Fruit fly (Drosophila melanogaster) whole organism, embryonic: ENCODE results near the gene Sec23.
A peak's percentile ranks its signal among the peaks of the same experiment; 100 is the strongest.

Experiments
- ATbp ChIP-seq: fragments of 200-800 bp; sonication (Bioruptor generic); optimal IDR thresholded peaks from 2 replicates; lab custom pipeline; 2017; ENCODE audit warnings: missing biosample characterization, mild to moderate bottlenecking, missing genetic modification characterization, missing genetic modification reagents
- Ada2b ChIP-seq: fragments of 200-800 bp; sonication (Bioruptor generic); IDR thresholded peaks from 2 replicates; pipeline ENCODE4 v1.3.6; 2022; ENCODE audit warnings: missing biosample characterization, missing genetic modification characterization
- Atf3 ChIP-seq: fragments of 200-800 bp; sonication (Bioruptor generic); optimal IDR thresholded peaks from 3 replicates; lab custom pipeline; 2016; ENCODE audit warnings: missing biosample characterization, missing genetic modification characterization
- CG10543 ChIP-seq: fragments of 200-800 bp; sonication (Bioruptor generic); optimal IDR thresholded peaks from 3 replicates; lab custom pipeline; 2017; ENCODE audit warnings: missing biosample characterization, mild to moderate bottlenecking, missing genetic modification characterization, moderate library complexity
- CG11085 ChIP-seq: fragments of 200-800 bp; sonication (Bioruptor generic); IDR thresholded peaks from 2 replicates; pipeline ENCODE4 v1.3.6; 2022; ENCODE audit warnings: missing biosample characterization, missing genetic modification characterization
- CG11504 ChIP-seq: fragments of 200-800 bp; sonication (Bioruptor generic); optimal IDR thresholded peaks from 3 replicates; lab custom pipeline; 2019; ENCODE audit warnings: missing biosample characterization, mild to moderate bottlenecking, missing genetic modification characterization, moderate library complexity
- CG12236 ChIP-seq: fragments of 200-800 bp; sonication (Bioruptor generic); optimal IDR thresholded peaks from 2 replicates; lab custom pipeline; 2016; ENCODE audit warnings: missing biosample characterization, missing genetic modification characterization
- CG13287 ChIP-seq: fragments of 200-800 bp; sonication (Bioruptor generic); IDR thresholded peaks from 2 replicates; pipeline ENCODE4 v1.3.6; 2022; ENCODE audit warnings: missing biosample characterization, missing genetic modification characterization; ENCODE audit not compliant: partially characterized antibody
- CG14014 ChIP-seq: fragments of 200-800 bp; sonication (Bioruptor generic); IDR thresholded peaks from 2 replicates; pipeline ENCODE4 v1.3.6; 2022; ENCODE audit warnings: missing biosample characterization, missing genetic modification characterization
- CG14860 ChIP-seq: fragments of 200-800 bp; sonication (Bioruptor generic); IDR thresholded peaks from 3 replicates; pipeline ENCODE4 v1.3.6; 2022; ENCODE audit warnings: missing biosample characterization, missing genetic modification characterization; ENCODE audit not compliant: partially characterized antibody
- CG1603 ChIP-seq: fragments of 200-800 bp; sonication (Bioruptor generic); optimal IDR thresholded peaks from 2 replicates; lab custom pipeline; 2019; ENCODE audit warnings: missing biosample characterization, mild to moderate bottlenecking, missing genetic modification characterization, moderate library complexity
- CG16815 ChIP-seq: fragments of 200-800 bp; sonication (Bioruptor generic); optimal IDR thresholded peaks from 3 replicates; lab custom pipeline; 2017; ENCODE audit warnings: missing biosample characterization, mild to moderate bottlenecking, missing genetic modification characterization
- CG17385 ChIP-seq: fragments of 200-800 bp; sonication (Bioruptor generic); optimal IDR thresholded peaks from 3 replicates; lab custom pipeline; 2018; ENCODE audit warnings: missing biosample characterization, mild to moderate bottlenecking, missing genetic modification characterization
- CG2875 ChIP-seq: fragments of 200-800 bp; sonication (Bioruptor generic); optimal IDR thresholded peaks from 2 replicates; lab custom pipeline; 2017; ENCODE audit warnings: missing biosample characterization, mild to moderate bottlenecking, missing genetic modification characterization, missing genetic modification reagents
- CG3281 ChIP-seq: fragments of 200-800 bp; sonication (Bioruptor generic); optimal IDR thresholded peaks from 3 replicates; lab custom pipeline; 2017; ENCODE audit warnings: missing biosample characterization, mild to moderate bottlenecking, missing genetic modification characterization
- CG33213 ChIP-seq: fragments of 200-800 bp; sonication (Bioruptor generic); optimal IDR thresholded peaks from 3 replicates; lab custom pipeline; 2016; ENCODE audit warnings: missing biosample characterization, missing genetic modification characterization
- CG33557 ChIP-seq: fragments of 200-800 bp; sonication (Bioruptor generic); optimal IDR thresholded peaks from 2 replicates; lab custom pipeline; 2019; ENCODE audit warnings: missing biosample characterization, mild to moderate bottlenecking, missing genetic modification characterization, moderate library complexity
- CG3726 ChIP-seq: fragments of 200-800 bp; sonication (Bioruptor generic); IDR thresholded peaks from 3 replicates; pipeline ENCODE4, ENCODE4 v1.3.6; 2022; ENCODE audit warnings: missing biosample characterization, missing genetic modification characterization
- CG3847 ChIP-seq: fragments of 200-800 bp; sonication (Bioruptor generic); IDR thresholded peaks from 2 replicates; pipeline ENCODE4 v1.3.6; 2022; ENCODE audit warnings: missing biosample characterization, missing genetic modification characterization
- CG42726 ChIP-seq: fragments of 200-800 bp; sonication (Bioruptor generic); IDR thresholded peaks from 2 replicates; pipeline ENCODE4 v1.3.6; 2022; ENCODE audit warnings: missing biosample characterization, missing genetic modification characterization; ENCODE audit not compliant: partially characterized antibody
- CG4424 ChIP-seq: fragments of 200-800 bp; sonication (Bioruptor generic); optimal IDR thresholded peaks from 3 replicates; lab custom pipeline; 2016; ENCODE audit warnings: missing biosample characterization, missing genetic modification characterization
- CG7839 ChIP-seq: fragments of 200-800 bp; sonication (Bioruptor generic); optimal IDR thresholded peaks from 3 replicates; lab custom pipeline; 2018; ENCODE audit warnings: missing biosample characterization, mild to moderate bottlenecking, missing genetic modification characterization, moderate library complexity
- CG8388 ChIP-seq: fragments of 200-800 bp; sonication (Bioruptor generic); optimal IDR thresholded peaks from 2 replicates; lab custom pipeline; 2019; ENCODE audit warnings: missing biosample characterization, mild to moderate bottlenecking, missing genetic modification characterization, moderate library complexity
- CG8765 ChIP-seq: fragments of 200-800 bp; sonication (Bioruptor generic); IDR thresholded peaks from 2 replicates; pipeline ENCODE4 v1.3.6; 2022; ENCODE audit warnings: missing biosample characterization, missing genetic modification characterization
- CTCF ChIP-seq: fragments of 200-800 bp; sonication (Bioruptor generic); optimal IDR thresholded peaks from 2 replicates; lab custom pipeline; 2017; ENCODE audit warnings: missing biosample characterization, mild to moderate bottlenecking, missing genetic modification characterization, moderate library complexity
- CoRest ChIP-seq: fragments of 200-800 bp; sonication (Bioruptor generic); optimal IDR thresholded peaks from 3 replicates; lab custom pipeline; 2018; ENCODE audit warnings: missing biosample characterization, mild to moderate bottlenecking, missing genetic modification characterization, moderate library complexity
- Dip2 ChIP-seq: fragments of 200-800 bp; sonication (Bioruptor generic); IDR thresholded peaks from 2 replicates; pipeline ENCODE4 v1.3.6; 2022; ENCODE audit warnings: missing biosample characterization, missing genetic modification characterization
- Doc3 ChIP-seq: fragments of 200-800 bp; sonication (Bioruptor generic); IDR thresholded peaks from 3 replicates; pipeline ENCODE4 v1.3.6; 2022; ENCODE audit warnings: missing biosample characterization, missing genetic modification characterization; ENCODE audit not compliant: partially characterized antibody
- Dp ChIP-seq: fragments of 200-800 bp; sonication (Bioruptor generic); optimal IDR thresholded peaks from 2 replicates; lab custom pipeline; 2018; ENCODE audit warnings: missing biosample characterization, mild to moderate bottlenecking, missing genetic modification characterization, moderate library complexity
- Fer1 ChIP-seq: fragments of 200-800 bp; sonication (Bioruptor generic); optimal IDR thresholded peaks from 2 replicates; lab custom pipeline; 2017; ENCODE audit warnings: missing biosample characterization, mild to moderate bottlenecking, missing genetic modification characterization
- Fer2 ChIP-seq: fragments of 200-800 bp; sonication (Bioruptor generic); optimal IDR thresholded peaks from 2 replicates; lab custom pipeline; 2018; ENCODE audit warnings: missing biosample characterization, mild to moderate bottlenecking, missing genetic modification characterization, moderate library complexity
- NFAT ChIP-seq: fragments of 200-800 bp; sonication (Bioruptor generic); IDR thresholded peaks from 2 replicates; pipeline ENCODE4 v1.3.6; 2022; ENCODE audit warnings: missing biosample characterization, missing genetic modification characterization
- Nf-YB ChIP-seq: fragments of 200-800 bp; sonication (Bioruptor generic); optimal IDR thresholded peaks from 3 replicates; lab custom pipeline; 2019; ENCODE audit warnings: missing biosample characterization, mild to moderate bottlenecking, missing genetic modification characterization, moderate library complexity
- Rx ChIP-seq: fragments of 200-800 bp; sonication (Bioruptor generic); IDR thresholded peaks from 2 replicates; pipeline ENCODE4 v1.3.6; 2022; ENCODE audit warnings: missing biosample characterization, missing genetic modification characterization
- Side ChIP-seq: fragments of 200-800 bp; sonication (Bioruptor generic); optimal IDR thresholded peaks from 2 replicates; lab custom pipeline; 2016; ENCODE audit warnings: missing biosample characterization, missing genetic modification characterization
- Six4 ChIP-seq: fragments of 200-800 bp; sonication (Bioruptor generic); optimal IDR thresholded peaks from 2 replicates; lab custom pipeline; 2016; ENCODE audit warnings: missing biosample characterization, missing genetic modification characterization
- al ChIP-seq: fragments of 200-800 bp; sonication (Bioruptor generic); IDR thresholded peaks from 2 replicates; pipeline ENCODE4 v1.3.6; 2022; ENCODE audit warnings: missing biosample characterization, missing genetic modification characterization
- ato ChIP-seq: fragments of 200-800 bp; sonication (Bioruptor generic); IDR thresholded peaks from 2 replicates; pipeline ENCODE4 v1.3.6; 2022; ENCODE audit warnings: missing biosample characterization, missing genetic modification characterization; ENCODE audit not compliant: partially characterized antibody
- bigmax ChIP-seq: fragments of 200-800 bp; sonication (Bioruptor generic); optimal IDR thresholded peaks from 2 replicates; lab custom pipeline; 2018; ENCODE audit warnings: missing biosample characterization, mild to moderate bottlenecking, missing genetic modification characterization
- bowl ChIP-seq: fragments of 200-800 bp; sonication (Bioruptor generic); IDR thresholded peaks from 2 replicates; pipeline ENCODE4 v1.3.6; 2022; ENCODE audit warnings: missing biosample characterization, missing genetic modification characterization
- corto ChIP-seq: fragments of 200-800 bp; sonication (Bioruptor generic); optimal IDR thresholded peaks from 2 replicates; lab custom pipeline; 2016; ENCODE audit warnings: missing biosample characterization, mild to moderate bottlenecking, missing genetic modification characterization, moderate library complexity
- dmrt11E ChIP-seq: fragments of 200-800 bp; sonication (Bioruptor generic); optimal IDR thresholded peaks from 3 replicates; lab custom pipeline; 2018; ENCODE audit warnings: missing biosample characterization, mild to moderate bottlenecking, missing genetic modification characterization, moderate library complexity
- fd3F ChIP-seq: fragments of 200-800 bp; sonication (Bioruptor generic); optimal IDR thresholded peaks from 2 replicates; lab custom pipeline; 2018; ENCODE audit warnings: missing biosample characterization, mild to moderate bottlenecking, missing genetic modification characterization, moderate library complexity
- odd ChIP-seq: fragments of 200-800 bp; sonication (Bioruptor generic); optimal IDR thresholded peaks from 2 replicates; lab custom pipeline; 2017; ENCODE audit warnings: missing biosample characterization, mild to moderate bottlenecking, missing genetic modification characterization
- onecut ChIP-seq: fragments of 200-800 bp; sonication (Bioruptor generic); IDR thresholded peaks from 2 replicates; pipeline ENCODE4 v1.3.6; 2022; ENCODE audit warnings: missing biosample characterization, missing genetic modification characterization
- org-1 ChIP-seq: fragments of 200-800 bp; sonication (Bioruptor generic); optimal IDR thresholded peaks from 2 replicates; lab custom pipeline; 2017; ENCODE audit warnings: missing biosample characterization, missing genetic modification characterization
- ranshi ChIP-seq: fragments of 200-800 bp; sonication (Bioruptor generic); IDR thresholded peaks from 2 replicates; pipeline ENCODE4 v1.3.6; 2022; ENCODE audit warnings: missing biosample characterization, missing genetic modification characterization
- rib ChIP-seq: fragments of 200-800 bp; sonication (Bioruptor generic); IDR thresholded peaks from 2 replicates; pipeline ENCODE4 v1.3.6; 2022; ENCODE audit warnings: missing biosample characterization, missing genetic modification characterization
- sim ChIP-seq: fragments of 200-800 bp; sonication (Bioruptor generic); IDR thresholded peaks from 2 replicates; pipeline ENCODE4 v1.3.6; 2022; ENCODE audit warnings: missing biosample characterization, missing genetic modification characterization
- sna ChIP-seq: fragments of 200-800 bp; sonication (Bioruptor generic); IDR thresholded peaks from 2 replicates; pipeline ENCODE4 v1.3.6; 2022; ENCODE audit warnings: missing biosample characterization, missing genetic modification characterization; ENCODE audit not compliant: partially characterized antibody
- tgo ChIP-seq: fragments of 200-800 bp; sonication (Bioruptor generic); IDR thresholded peaks from 3 replicates; pipeline ENCODE4 v1.3.6; 2022; ENCODE audit warnings: missing biosample characterization, missing genetic modification characterization
- zen ChIP-seq: fragments of 200-800 bp; sonication (Bioruptor generic); optimal IDR thresholded peaks from 3 replicates; lab custom pipeline; 2018; ENCODE audit warnings: missing biosample characterization, mild to moderate bottlenecking, missing genetic modification characterization, moderate library complexity

The Sec23 gene

dm6 chr3R:5653887-5654286 lies 5.0 kb downstream of the Sec23 start (continued):
- TF ChIP-seq Dip2 (GFP tag; lab: Robert Waterston, UW), result no peak
- TF ChIP-seq CG3281, result no peak
- no peak for TF ChIP-seq CG33213 (GFP tag; lab: Kevin White, UChicago)
- no peak for TF ChIP-seq sim (GFP tag; lab: Robert Waterston, UW)
- no peak for TF ChIP-seq CG3847 (GFP tag; lab: Robert Waterston, UW)
- no peak for TF ChIP-seq CG14014 (GFP tag; lab: Robert Waterston, UW)
- TF ChIP-seq ato (GFP tag; lab: Robert Waterston, UW), result 0 out of 2 replicates have a peak, but pooled peaks have one; percentile 14
- no peak for TF ChIP-seq CG4424 (GFP tag; lab: Kevin White, UChicago)
- TF ChIP-seq fd3F (GFP tag; lab: Kevin White, UChicago), result no peak
- TF ChIP-seq Atf3 (GFP tag; lab: Kevin White, UChicago), result no peak
- no peak for TF ChIP-seq org-1 (GFP tag; lab: Kevin White, UChicago)
- TF ChIP-seq ranshi, result no peak
- no peak for TF ChIP-seq rib (GFP tag; lab: Robert Waterston, UW)
- TF ChIP-seq Six4 (GFP tag; lab: Kevin White, UChicago), result no peak
- no peak for TF ChIP-seq CG12236 (GFP tag; lab: Kevin White, UChicago)
- peak; percentile 33 for TF ChIP-seq odd (GFP tag; lab: Kevin White, UChicago)
- TF ChIP-seq Side (GFP tag; lab: Kevin White, UChicago), result no peak
- TF ChIP-seq onecut (GFP tag; lab: Robert Waterston, UW), result no peak
- TF ChIP-seq tgo (GFP tag; lab: Robert Waterston, UW), result no peak
- no peak for TF ChIP-seq zen (tag; lab: Kevin White, UChicago)
- TF ChIP-seq CG33557 (GFP tag; lab: Kevin White, UChicago), result no peak
- no peak for TF ChIP-seq CG14860 (GFP tag; lab: Robert Waterston, UW)
- no peak for TF ChIP-seq sna (GFP tag; lab: Robert Waterston, UW)
- no peak for TF ChIP-seq ATbp
- TF ChIP-seq CoRest, result no peak
- TF ChIP-seq al (GFP tag; lab: Robert Waterston, UW), result no peak
- peak; percentile 33 for TF ChIP-seq CG10543 (GFP tag; lab: Kevin White, UChicago)
- TF ChIP-seq CTCF (GFP tag; lab: Kevin White, UChicago), result no peak
- TF ChIP-seq bigmax, result no peak
- no peak for TF ChIP-seq CG11504 (tag; lab: Kevin White, UChicago)
- no peak for TF ChIP-seq CG2875 (GFP tag; lab: Kevin White, UChicago)
- TF ChIP-seq CG17385, result no peak
- no peak for TF ChIP-seq Dp (GFP tag; lab: Kevin White, UChicago)
- no peak for TF ChIP-seq CG3726 (GFP tag; lab: Robert Waterston, UW)
- TF ChIP-seq bowl (GFP tag; lab: Robert Waterston, UW), result no peak
- no peak for TF ChIP-seq CG1603
- TF ChIP-seq Nf-YB (GFP tag; lab: Kevin White, UChicago), result no peak
- no peak for TF ChIP-seq corto (GFP tag; lab: Kevin White, UChicago)
- no peak for TF ChIP-seq CG11085 (GFP tag; lab: Robert Waterston, UW)
- TF ChIP-seq Fer2 (tag; lab: Kevin White, UChicago), result no peak
- no peak for TF ChIP-seq CG13287 (GFP tag; lab: Robert Waterston, UW)
- TF ChIP-seq CG16815 (GFP tag; lab: Kevin White, UChicago), result no peak
- no peak for TF ChIP-seq CG8765
- no peak for TF ChIP-seq NFAT (GFP tag; lab: Robert Waterston, UW)
- TF ChIP-seq CG7839 (tag; lab: Kevin White, UChicago), result no peak
- peak; percentile 16 for TF ChIP-seq Fer1
- no peak for TF ChIP-seq Doc3 (GFP tag; lab: Robert Waterston, UW)
- no peak for TF ChIP-seq Rx (GFP tag; lab: Robert Waterston, UW)
- TF ChIP-seq CG8388 (GFP tag; lab: Kevin White, UChicago), result peak; percentile 3
- TF ChIP-seq Ada2b, result no peak
- no peak for TF ChIP-seq CG42726 (GFP tag; lab: Robert Waterston, UW)
- no peak for TF ChIP-seq dmrt11E (tag; lab: Kevin White, UChicago)
